Worm (Caenorhabditis elegans) whole organism, L1 larva: ENCODE data around the gene T06E6.10.

Experiments used
- C04F5.9 ChIP-seq: sonication (generic microtip); optimal IDR thresholded peaks from 2 replicates; lab custom pipeline; 2016; ENCODE audit warnings: missing genetic modification characterization, missing compliant biosample characterization
- C16A3.4 ChIP-seq: fragments of 150-350 bp; optimal IDR thresholded peaks from 2 replicates; lab custom pipeline; 2014; ENCODE audit warnings: missing biosample characterization, missing genetic modification characterization
- F16B12.6 ChIP-seq: fragments of 150-350 bp; optimal IDR thresholded peaks from 2 replicates; lab custom pipeline; 2014; ENCODE audit warnings: missing biosample characterization, missing genetic modification characterization
- Y116A8C.19 ChIP-seq: sonication (generic microtip); optimal IDR thresholded peaks from 2 replicates; lab custom pipeline; 2016; ENCODE audit warnings: missing compliant biosample characterization, missing genetic modification characterization, borderline replicate concordance
- aha-1 ChIP-seq: fragments of 150-350 bp; optimal IDR thresholded peaks from 2 replicates; lab custom pipeline; 2014; ENCODE audit warnings: missing biosample characterization, missing genetic modification characterization
- alr-1 ChIP-seq: fragments of 200-800 bp; sonication (Bioruptor generic); optimal IDR thresholded peaks from 2 replicates; lab custom pipeline; 2018; ENCODE audit warnings: borderline replicate concordance, mild to moderate bottlenecking, missing genetic modification characterization, missing compliant biosample characterization
- aly-2 ChIP-seq: fragments of 150-350 bp; optimal IDR thresholded peaks from 2 replicates; lab custom pipeline; 2014; ENCODE audit warnings: missing biosample characterization, missing genetic modification characterization
- blmp-1 ChIP-seq: fragments of 150-350 bp; optimal IDR thresholded peaks from 2 replicates; lab custom pipeline; 2014; ENCODE audit warnings: missing biosample characterization, missing genetic modification characterization
- ceh-88 ChIP-seq: fragments of 200-800 bp; sonication (Bioruptor generic); IDR thresholded peaks from 2 replicates; pipeline ENCODE4 v1.3.6; 2022; ENCODE audit warnings: missing genetic modification characterization, missing compliant biosample characterization
- ceh-90 ChIP-seq: sonication (generic microtip); optimal IDR thresholded peaks from 2 replicates; lab custom pipeline; 2016; ENCODE audit warnings: missing genetic modification characterization, missing compliant biosample characterization
- dpl-1 ChIP-seq, 3 experiments: fragments of 150-350 bp in 2 of 3; sonication (generic microtip) in 1 of 3; optimal IDR thresholded peaks; 2 replicates each; lab custom pipeline; 2014 to 2017; ENCODE audit warnings: missing biosample characterization in 3 of 3, missing genetic modification characterization in 3 of 3, missing genetic modification reagents in 3 of 3
- efl-1 ChIP-seq, 4 experiments: fragments of 150-350 bp; optimal IDR thresholded peaks in 3 of 4; peaks in 1 of 4; 1 replicate in 1 of 4; 2 replicates in 3 of 4; lab custom pipeline; 2014; ENCODE audit warnings: missing biosample characterization in 2 of 4, missing genetic modification characterization in 2 of 4, missing genetic modification reagents in 2 of 4
- efl-3 ChIP-seq: fragments of 200-800 bp; sonication (Bioruptor generic); optimal IDR thresholded peaks from 2 replicates; lab custom pipeline; 2018; ENCODE audit warnings: mild to moderate bottlenecking, missing genetic modification characterization, missing compliant biosample characterization
- egl-13 ChIP-seq: sonication (generic microtip); optimal IDR thresholded peaks from 2 replicates; lab custom pipeline; 2016; ENCODE audit warnings: missing genotype, missing genetic modification reagents, missing genetic modification characterization, missing compliant biosample characterization
- egl-27 ChIP-seq, 2 experiments: fragments of 150-350 bp in 1 of 2; sonication (generic microtip); optimal IDR thresholded peaks; 3 replicates each; lab custom pipeline; 2017 to 2018; ENCODE audit warnings: missing biosample characterization in 2 of 2, missing genetic modification characterization in 2 of 2, missing genetic modification reagents in 2 of 2
- elt-2 ChIP-seq: sonication (generic microtip); optimal IDR thresholded peaks from 2 replicates; lab custom pipeline; 2016; ENCODE audit warnings: missing genetic modification characterization, mild to moderate bottlenecking, inconsistent platforms, missing compliant biosample characterization, missing genetic modification reagents
- elt-3 ChIP-seq, 6 experiments: fragments of 150-350 bp in 1 of 6; sonication (generic microtip); optimal IDR thresholded peaks; 2 replicates each; lab custom pipeline; 2017 to 2018; ENCODE audit warnings: missing biosample characterization in 6 of 6, missing genetic modification characterization in 6 of 6, inconsistent platforms in 1 of 6
- fkh-10 ChIP-seq: sonication (generic microtip); optimal IDR thresholded peaks from 2 replicates; lab custom pipeline; 2017; ENCODE audit warnings: missing biosample characterization, missing genetic modification reagents, missing genetic modification characterization
- fkh-4 ChIP-seq: sonication (generic microtip); optimal IDR thresholded peaks from 2 replicates; lab custom pipeline; 2016; ENCODE audit warnings: missing compliant biosample characterization, missing genetic modification characterization, borderline replicate concordance
- fos-1 ChIP-seq: fragments of 150-350 bp; optimal IDR thresholded peaks from 2 replicates; lab custom pipeline; 2014; ENCODE audit warnings: missing biosample characterization, missing genetic modification characterization
- grh-1 ChIP-seq: fragments of 200-800 bp; sonication (Bioruptor generic); IDR thresholded peaks from 2 replicates; pipeline ENCODE4 v1.3.6; 2022; ENCODE audit warnings: missing genetic modification reagents, missing genetic modification characterization, missing compliant biosample characterization
- hlh-4 ChIP-seq: sonication (generic microtip); optimal IDR thresholded peaks from 2 replicates; lab custom pipeline; 2016; ENCODE audit warnings: mild to moderate bottlenecking, missing genetic modification characterization, missing compliant biosample characterization
- hpl-2 ChIP-seq: fragments of 150-350 bp; optimal IDR thresholded peaks from 2 replicates; lab custom pipeline; 2014; ENCODE audit warnings: missing biosample characterization, missing genetic modification reagents, missing genetic modification characterization
- irx-1 ChIP-seq: sonication (generic microtip); optimal IDR thresholded peaks from 2 replicates; lab custom pipeline; 2016; ENCODE audit warnings: missing genetic modification characterization, missing compliant biosample characterization
- isw-1 ChIP-seq: fragments of 200-800 bp; sonication (Bioruptor generic); IDR thresholded peaks from 2 replicates; pipeline ENCODE4 v1.3.6; 2022; ENCODE audit warnings: missing genetic modification characterization, missing compliant biosample characterization
- jun-1 ChIP-seq: fragments of 150-350 bp; optimal IDR thresholded peaks from 2 replicates; lab custom pipeline; 2014; ENCODE audit warnings: missing biosample characterization, missing genetic modification reagents, missing genetic modification characterization
- lin-13 ChIP-seq: fragments of 150-350 bp; optimal IDR thresholded peaks from 2 replicates; lab custom pipeline; 2014; ENCODE audit warnings: missing biosample characterization, missing genetic modification reagents, missing genetic modification characterization
- lin-15B ChIP-seq: fragments of 150-350 bp; sonication (generic microtip); optimal IDR thresholded peaks from 3 replicates; lab custom pipeline; 2014; ENCODE audit warnings: missing biosample characterization, missing genetic modification characterization
- lsy-2 ChIP-seq, 2 experiments: fragments of 150-350 bp; optimal IDR thresholded peaks; 2 replicates each; lab custom pipeline; 2014; ENCODE audit warnings: missing biosample characterization in 2 of 2, missing genetic modification characterization in 2 of 2
- mef-2 ChIP-seq: fragments of 150-350 bp; optimal IDR thresholded peaks from 2 replicates; lab custom pipeline; 2014; ENCODE audit warnings: missing biosample characterization, missing genetic modification characterization
- mep-1 ChIP-seq: fragments of 150-350 bp; optimal IDR thresholded peaks from 2 replicates; lab custom pipeline; 2014; ENCODE audit warnings: missing biosample characterization, missing genetic modification characterization
- nhr-19 ChIP-seq: fragments of 200-800 bp; sonication (Bioruptor generic); conservative IDR thresholded peaks from 2 replicates; pipeline ENCODE4 v1.3.6; 2022; ENCODE audit warnings: missing genetic modification characterization, missing compliant biosample characterization
- nhr-237 ChIP-seq: fragments of 150-350 bp; optimal IDR thresholded peaks from 2 replicates; lab custom pipeline; 2014; ENCODE audit warnings: missing biosample characterization, missing genetic modification characterization
- nhr-28 ChIP-seq: fragments of 150-350 bp; optimal IDR thresholded peaks from 2 replicates; lab custom pipeline; 2014; ENCODE audit warnings: missing biosample characterization, missing genetic modification characterization
- nhr-47 ChIP-seq: sonication (generic microtip); optimal IDR thresholded peaks from 2 replicates; lab custom pipeline; 2016; ENCODE audit warnings: mild to moderate bottlenecking, missing genetic modification characterization, moderate library complexity, missing compliant biosample characterization
- nhr-71 ChIP-seq: sonication (generic microtip); optimal IDR thresholded peaks from 2 replicates; lab custom pipeline; 2016; ENCODE audit warnings: mild to moderate bottlenecking, missing genetic modification characterization, moderate library complexity, missing compliant biosample characterization
- nhr-76 ChIP-seq: sonication (generic microtip); optimal IDR thresholded peaks from 2 replicates; lab custom pipeline; 2017; ENCODE audit warnings: missing biosample characterization, missing genetic modification characterization
- nhr-77 ChIP-seq: fragments of 150-350 bp; optimal IDR thresholded peaks from 2 replicates; lab custom pipeline; 2014; ENCODE audit warnings: missing biosample characterization, missing genetic modification characterization
- nhr-84 ChIP-seq: sonication (generic microtip); optimal IDR thresholded peaks from 2 replicates; lab custom pipeline; 2017; ENCODE audit warnings: missing biosample characterization, missing genetic modification characterization
- nhr-85 ChIP-seq: sonication (generic microtip); peaks from one replicate; lab custom pipeline; 2016; ENCODE audit warnings: missing genetic modification characterization, inconsistent platforms, missing compliant biosample characterization
- nhr-90 ChIP-seq: sonication (generic microtip); optimal IDR thresholded peaks from 2 replicates; lab custom pipeline; 2016; ENCODE audit warnings: mild to moderate bottlenecking, missing genetic modification characterization, missing compliant biosample characterization; ENCODE audit not compliant: poor library complexity
- pag-3 ChIP-seq: sonication (generic microtip); optimal IDR thresholded peaks from 2 replicates; lab custom pipeline; 2017; ENCODE audit warnings: missing genetic modification characterization, mild to moderate bottlenecking, missing compliant biosample characterization, antibody characterized with exemption, borderline replicate concordance; ENCODE audit not compliant: insufficient read depth
- pax-3 ChIP-seq: fragments of 200-800 bp; sonication (Bioruptor generic); optimal IDR thresholded peaks from 2 replicates; lab custom pipeline; 2018; ENCODE audit warnings: mild to moderate bottlenecking, missing genetic modification characterization, moderate library complexity, missing compliant biosample characterization
- rnt-1 ChIP-seq: sonication (generic microtip); optimal IDR thresholded peaks from 2 replicates; lab custom pipeline; 2016; ENCODE audit warnings: mild to moderate bottlenecking, missing genetic modification characterization, moderate library complexity, missing compliant biosample characterization
- snpc-4 ChIP-seq: fragments of 150-350 bp; optimal IDR thresholded peaks from 2 replicates; lab custom pipeline; 2014; ENCODE audit warnings: missing biosample characterization, missing genetic modification characterization
- tbx-2 ChIP-seq: sonication (generic microtip); optimal IDR thresholded peaks from 2 replicates; lab custom pipeline; 2016; ENCODE audit warnings: missing genetic modification characterization, missing compliant biosample characterization
- tlp-1 ChIP-seq: fragments of 150-350 bp; optimal IDR thresholded peaks from 2 replicates; lab custom pipeline; 2014; ENCODE audit warnings: missing biosample characterization, missing genetic modification characterization
- unc-130 ChIP-seq: fragments of 150-350 bp; optimal IDR thresholded peaks from 2 replicates; lab custom pipeline; 2017; ENCODE audit warnings: missing biosample characterization, missing genetic modification characterization, inconsistent platforms
- zag-1 ChIP-seq: fragments of 150-350 bp; optimal IDR thresholded peaks from 2 replicates; lab custom pipeline; 2014; ENCODE audit warnings: missing biosample characterization, missing genetic modification characterization
- ztf-4 ChIP-seq: fragments of 150-350 bp; optimal IDR thresholded peaks from 2 replicates; lab custom pipeline; 2014; ENCODE audit warnings: missing biosample characterization, missing genetic modification characterization

Gene T06E6.10

ce11 chrV:15465032-15465727, 47.3 kb downstream of the T06E6.10 start, which contains the start of gene pqn-71 (continued):
- TF ChIP-seq hlh-4 (no peak), egl-13 (tag; lab: Kevin White, UChicago) (peak; percentile 72), fos-1 (tag; lab: Kevin White, UChicago) (peak; percentile 47), elt-3 (tag; optimal IDR thresholded peaks at IDR 0.05; lab: Kevin White, UChicago) (peak in 2 of 6 experiments; percentile 45 to 72), nhr-85 (peak; percentile 86), aly-2 (peak; percentile 39), irx-1 (peak; percentile 74), ceh-88 (0 out of 2 replicates have a peak, but pooled peaks have one; percentile 43), fkh-4 (no peak), C16A3.4 (tag; lab: Kevin White, UChicago) (peak; percentile 72), nhr-28 (tag; lab: Kevin White, UChicago) (no peak), isw-1 (GFP tag; lab: Robert Waterston, UW) (peak; percentile 27), nhr-47 (tag; lab: Kevin White, UChicago) (peak; percentile 91), elt-2 (peak; percentile 83), tlp-1 (tag; lab: Kevin White, UChicago) (no peak), Y116A8C.19 (tag; lab: Kevin White, UChicago) (no peak), jun-1 (tag; lab: Kevin White, UChicago) (peak; percentile 83), dpl-1 (GFP tag; optimal IDR thresholded peaks at IDR 0.05; lab: Kevin White, UChicago) (peak; percentile 39 to 58 (median 48)), egl-27 (tag; optimal IDR thresholded peaks at IDR 0.05; lab: Kevin White, UChicago) (no peak), lsy-2 (tag; optimal IDR thresholded peaks at IDR 0.05; lab: Kevin White, UChicago) (no peak), alr-1 (tag; lab: Kevin White, UChicago) (no peak), efl-3 (peak; percentile 22), nhr-90 (tag; lab: Kevin White, UChicago) (peak; percentile 94), pax-3 (tag; lab: Kevin White, UChicago) (peak; percentile 64), hpl-2 (GFP tag; lab: Kevin White, UChicago) (peak; percentile 79), grh-1 (GFP tag; lab: Robert Waterston, UW) (peak; percentile 34; the same call in 1 of the 2 replicates), efl-1 (optimal IDR thresholded peaks at IDR 0.05; lab: Kevin White, UChicago) (peak; percentile 42 to 68), efl-1 (GFP tag; optimal IDR thresholded peaks at IDR 0.05 in 1 of 2; lab: Kevin White, UChicago) (peak; percentile 42 to 96), lin-15B (no peak), rnt-1 (tag; lab: Kevin White, UChicago) (peak; percentile 56), ztf-4 (tag; lab: Kevin White, UChicago) (no peak), nhr-76 (no peak), mef-2 (tag; lab: Kevin White, UChicago) (no peak), nhr-237 (tag; lab: Kevin White, UChicago) (no peak), mep-1 (tag; lab: Kevin White, UChicago) (peak; percentile 88), nhr-84 (no peak), fkh-10 (GFP tag; lab: Kevin White, UChicago) (no peak), aha-1 (tag; lab: Kevin White, UChicago) (no peak), unc-130 (tag; lab: Kevin White, UChicago) (no peak), C04F5.9 (tag; lab: Kevin White, UChicago) (peak; percentile 37), blmp-1 (tag; lab: Kevin White, UChicago) (peak; percentile 32), pag-3 (tag; lab: Kevin White, UChicago) (no peak), nhr-19 (peak; percentile 80), nhr-77 (tag; lab: Kevin White, UChicago) (peak; percentile 86), tbx-2 (tag; lab: Kevin White, UChicago) (peak; percentile 76), ceh-90 (peak; percentile 25), F16B12.6 (tag; lab: Kevin White, UChicago) (no peak), lin-13 (peak; percentile 54), zag-1 (tag; lab: Kevin White, UChicago) (no peak), nhr-71 (tag; lab: Kevin White, UChicago) (peak; percentile 89), snpc-4 (peak; percentile 55)
